Worm (Caenorhabditis elegans): Measurements from ENCODE around the gene sav-1.

ce11 chrX:2287977-2288387 lies 990 bp upstream of the sav-1 start:
- TF ChIP-seq unc-62 (GFP tag; optimal IDR thresholded peaks at IDR 0.05) (no peak), fos-1 (tag; optimal IDR thresholded peaks at IDR 0.05) (no peak), aly-2 (tag; optimal IDR thresholded peaks at IDR 0.05) (no peak), blmp-1 (tag; optimal IDR thresholded peaks at IDR 0.05) (peak; percentile 50), ztf-11 (tag; optimal IDR thresholded peaks at IDR 0.05) (no peak), egl-27 (tag; optimal IDR thresholded peaks at IDR 0.05) (no peak), nhr-11 (tag; optimal IDR thresholded peaks at IDR 0.05) (no peak)

Measured in whole organism, L1 larva.